Fruit fly (Drosophila melanogaster) whole organism, embryonic: ENCODE measurements around the gene mRpL48.

Experiments used
- Bteb2 ChIP-seq: fragments of 200-800 bp; sonication (Bioruptor generic); optimal IDR thresholded peaks from 2 replicates; lab custom pipeline; 2016; ENCODE audit warnings: missing biosample characterization, missing genetic modification characterization
- CG12104 ChIP-seq: fragments of 200-800 bp; sonication (Bioruptor generic); optimal IDR thresholded peaks from 3 replicates; lab custom pipeline; 2016; ENCODE audit warnings: missing biosample characterization, missing genetic modification characterization
- CG12236 ChIP-seq: fragments of 200-800 bp; sonication (Bioruptor generic); optimal IDR thresholded peaks from 2 replicates; lab custom pipeline; 2016; ENCODE audit warnings: missing biosample characterization, missing genetic modification characterization
- CG12942 ChIP-seq: fragments of 200-800 bp; sonication (Bioruptor generic); optimal IDR thresholded peaks from 3 replicates; lab custom pipeline; 2016; ENCODE audit warnings: missing biosample characterization, missing genetic modification characterization
- CG14667 ChIP-seq: fragments of 200-800 bp; sonication (Bioruptor generic); IDR thresholded peaks from 2 replicates; pipeline ENCODE4 v1.3.6; 2022; ENCODE audit warnings: missing biosample characterization, missing genetic modification characterization
- CG14860 ChIP-seq: fragments of 200-800 bp; sonication (Bioruptor generic); IDR thresholded peaks from 3 replicates; pipeline ENCODE4 v1.3.6; 2022; ENCODE audit warnings: missing biosample characterization, missing genetic modification characterization; ENCODE audit not compliant: partially characterized antibody
- CG15696 ChIP-seq: fragments of 200-800 bp; sonication (Bioruptor generic); optimal IDR thresholded peaks from 2 replicates; lab custom pipeline; 2019; ENCODE audit warnings: missing biosample characterization, mild to moderate bottlenecking, missing genetic modification characterization, moderate library complexity
- CG16813 ChIP-seq: fragments of 200-800 bp; sonication (Bioruptor generic); IDR thresholded peaks from 3 replicates; pipeline ENCODE4 v1.3.6; 2022; ENCODE audit warnings: missing biosample characterization, missing genetic modification characterization; ENCODE audit not compliant: partially characterized antibody
- CG2116 ChIP-seq: fragments of 200-800 bp; sonication (Bioruptor generic); optimal IDR thresholded peaks from 3 replicates; lab custom pipeline; 2018; ENCODE audit warnings: missing biosample characterization, mild to moderate bottlenecking, missing genetic modification characterization
- CG2120 ChIP-seq: fragments of 200-800 bp; sonication (Bioruptor generic); optimal IDR thresholded peaks from 3 replicates; lab custom pipeline; 2016; ENCODE audit warnings: missing biosample characterization, missing genetic modification characterization
- CG3065 ChIP-seq: fragments of 200-800 bp; sonication (Bioruptor generic); optimal IDR thresholded peaks from 2 replicates; lab custom pipeline; 2016; ENCODE audit warnings: missing biosample characterization, missing genetic modification characterization
- CG33213 ChIP-seq: fragments of 200-800 bp; sonication (Bioruptor generic); optimal IDR thresholded peaks from 3 replicates; lab custom pipeline; 2016; ENCODE audit warnings: missing biosample characterization, missing genetic modification characterization
- CG33557 ChIP-seq: fragments of 200-800 bp; sonication (Bioruptor generic); optimal IDR thresholded peaks from 2 replicates; lab custom pipeline; 2019; ENCODE audit warnings: missing biosample characterization, mild to moderate bottlenecking, missing genetic modification characterization, moderate library complexity
- CG34376 ChIP-seq: fragments of 200-800 bp; sonication (Bioruptor generic); optimal IDR thresholded peaks from 2 replicates; lab custom pipeline; 2018; ENCODE audit warnings: missing biosample characterization, mild to moderate bottlenecking, missing genetic modification characterization
- CG4707 ChIP-seq: fragments of 200-800 bp; sonication (Bioruptor generic); optimal IDR thresholded peaks from 2 replicates; lab custom pipeline; 2018; ENCODE audit warnings: missing biosample characterization, mild to moderate bottlenecking, missing genetic modification characterization, moderate library complexity
- CG6254 ChIP-seq: fragments of 200-800 bp; sonication (Bioruptor generic); optimal IDR thresholded peaks from 3 replicates; lab custom pipeline; 2017; ENCODE audit warnings: mild to moderate bottlenecking, missing biosample characterization, missing genetic modification reagents, missing genetic modification characterization
- CG9215 ChIP-seq: fragments of 200-800 bp; sonication (Bioruptor generic); IDR thresholded peaks from 2 replicates; pipeline ENCODE4 v1.3.6; 2022; ENCODE audit warnings: missing biosample characterization, missing genetic modification characterization
- CHES-1-like ChIP-seq: fragments of 200-800 bp; sonication (Bioruptor generic); optimal IDR thresholded peaks from 2 replicates; lab custom pipeline; 2016; ENCODE audit warnings: missing biosample characterization, missing genetic modification characterization
- D ChIP-seq, 2 experiments: fragments of 200-800 bp in 1 of 2; fragments of >200 bp in 1 of 2; sonication (Bioruptor generic) in 1 of 2; optimal IDR thresholded peaks; 2 replicates in 1 of 2; 3 replicates in 1 of 2; lab custom pipeline; 2017; ENCODE audit warnings: mild to moderate bottlenecking in 1 of 2, missing biosample characterization in 1 of 2, missing genetic modification characterization in 1 of 2, missing genetic modification reagents in 1 of 2
- Doc3 ChIP-seq: fragments of 200-800 bp; sonication (Bioruptor generic); IDR thresholded peaks from 3 replicates; pipeline ENCODE4 v1.3.6; 2022; ENCODE audit warnings: missing biosample characterization, missing genetic modification characterization; ENCODE audit not compliant: partially characterized antibody
- ERR ChIP-seq: fragments of 200-800 bp; sonication (Bioruptor generic); optimal IDR thresholded peaks from 2 replicates; lab custom pipeline; 2016; ENCODE audit warnings: missing biosample characterization, missing genetic modification characterization
- HmgD ChIP-seq: fragments of 200-800 bp; sonication (Bioruptor generic); optimal IDR thresholded peaks from 3 replicates; lab custom pipeline; 2016; ENCODE audit warnings: missing biosample characterization, missing genetic modification characterization
- HmgZ ChIP-seq: fragments of 200-800 bp; sonication (Bioruptor generic); optimal IDR thresholded peaks from 2 replicates; lab custom pipeline; 2018; ENCODE audit warnings: missing biosample characterization, mild to moderate bottlenecking, missing genetic modification characterization
- Hr51 ChIP-seq, 2 experiments: fragments of 200-800 bp; sonication (Bioruptor generic); optimal IDR thresholded peaks; 2 replicates in 1 of 2; 3 replicates in 1 of 2; lab custom pipeline; 2016 to 2018; ENCODE audit warnings: missing biosample characterization in 2 of 2, missing genetic modification characterization in 2 of 2, mild to moderate bottlenecking in 1 of 2, moderate library complexity in 1 of 2
- NFAT ChIP-seq: fragments of 200-800 bp; sonication (Bioruptor generic); IDR thresholded peaks from 2 replicates; pipeline ENCODE4 v1.3.6; 2022; ENCODE audit warnings: missing biosample characterization, missing genetic modification characterization
- Oli ChIP-seq: fragments of 200-800 bp; sonication (Bioruptor generic); optimal IDR thresholded peaks from 2 replicates; lab custom pipeline; 2018; ENCODE audit warnings: missing biosample characterization, mild to moderate bottlenecking, missing genetic modification characterization, moderate library complexity
- Ptx1 ChIP-seq: fragments of 200-800 bp; sonication (Bioruptor generic); IDR thresholded peaks from 2 replicates; pipeline ENCODE4 v1.3.6; 2022; ENCODE audit warnings: missing biosample characterization, missing genetic modification characterization
- Stat92E ChIP-seq, 3 experiments: fragments of >200 bp in 2 of 3; fragments of 200-800 bp in 1 of 3; sonication (Bioruptor generic) in 1 of 3; optimal IDR thresholded peaks; 2 replicates each; lab custom pipeline; 2017 to 2019; ENCODE audit warnings: missing biosample characterization in 3 of 3, missing genetic modification characterization in 3 of 3, mild to moderate bottlenecking in 1 of 3, moderate library complexity in 1 of 3
- Taf1 ChIP-seq: fragments of 200-800 bp; sonication (Bioruptor generic); IDR thresholded peaks from 2 replicates; pipeline ENCODE4 v1.3.6; 2022; ENCODE audit warnings: missing biosample characterization, missing genetic modification characterization
- ab ChIP-seq: fragments of 200-800 bp; sonication (Bioruptor generic); optimal IDR thresholded peaks from 2 replicates; lab custom pipeline; 2016; ENCODE audit warnings: missing biosample characterization, missing genetic modification characterization
- ara ChIP-seq: fragments of 200-800 bp; sonication (Bioruptor generic); IDR thresholded peaks from 2 replicates; pipeline ENCODE4 v1.3.6; 2022; ENCODE audit warnings: missing biosample characterization, missing genetic modification characterization
- bigmax ChIP-seq: fragments of 200-800 bp; sonication (Bioruptor generic); optimal IDR thresholded peaks from 2 replicates; lab custom pipeline; 2018; ENCODE audit warnings: missing biosample characterization, mild to moderate bottlenecking, missing genetic modification characterization
- crc ChIP-seq: fragments of 200-800 bp; sonication (Bioruptor generic); optimal IDR thresholded peaks from 2 replicates; lab custom pipeline; 2016; ENCODE audit warnings: missing biosample characterization, missing genetic modification characterization
- cwo ChIP-seq: fragments of 200-800 bp; sonication (Bioruptor generic); optimal IDR thresholded peaks from 3 replicates; lab custom pipeline; 2017; ENCODE audit warnings: missing biosample characterization, missing genetic modification characterization, mild to moderate bottlenecking, moderate library complexity, missing genetic modification reagents
- dmrt99B ChIP-seq: fragments of 200-800 bp; sonication (Bioruptor generic); optimal IDR thresholded peaks from 2 replicates; lab custom pipeline; 2018; ENCODE audit warnings: missing biosample characterization, mild to moderate bottlenecking, missing genetic modification characterization, moderate library complexity
- exex ChIP-seq: fragments of 200-800 bp; sonication (Bioruptor generic); optimal IDR thresholded peaks from 4 replicates; lab custom pipeline; 2018; ENCODE audit warnings: missing biosample characterization, mild to moderate bottlenecking, missing genetic modification characterization, moderate library complexity
- gcm ChIP-seq: fragments of 200-800 bp; sonication (Bioruptor generic); optimal IDR thresholded peaks from 2 replicates; lab custom pipeline; 2019; ENCODE audit warnings: missing biosample characterization, mild to moderate bottlenecking, missing genetic modification characterization, moderate library complexity
- gsb ChIP-seq: fragments of 200-800 bp; sonication (Bioruptor generic); IDR thresholded peaks from 2 replicates; pipeline ENCODE4 v1.3.6; 2022; ENCODE audit warnings: missing biosample characterization, missing genetic modification characterization
- hth ChIP-seq: fragments of >200 bp; optimal IDR thresholded peaks from 2 replicates; lab custom pipeline; 2017; ENCODE audit warnings: inconsistent platforms
- knrl ChIP-seq: fragments of 200-800 bp; sonication (Bioruptor generic); IDR thresholded peaks from 3 replicates; pipeline ENCODE4 v1.3.6; 2022; ENCODE audit warnings: missing biosample characterization, missing genetic modification characterization; ENCODE audit not compliant: partially characterized antibody
- nerfin-2 ChIP-seq: fragments of 200-800 bp; sonication (Bioruptor generic); IDR thresholded peaks from 2 replicates; pipeline ENCODE4 v1.3.6; 2022; ENCODE audit warnings: missing biosample characterization, missing genetic modification characterization; ENCODE audit not compliant: partially characterized antibody
- ranshi ChIP-seq: fragments of 200-800 bp; sonication (Bioruptor generic); IDR thresholded peaks from 2 replicates; pipeline ENCODE4 v1.3.6; 2022; ENCODE audit warnings: missing biosample characterization, missing genetic modification characterization
- sc ChIP-seq, 3 experiments: fragments of >200 bp in 2 of 3; fragments of 200-800 bp in 1 of 3; sonication (Bioruptor generic) in 1 of 3; optimal IDR thresholded peaks; 2 replicates in 2 of 3; 3 replicates in 1 of 3; lab custom pipeline; 2017; ENCODE audit warnings: mild to moderate bottlenecking in 1 of 3, missing biosample characterization in 1 of 3, missing genetic modification characterization in 1 of 3, missing genetic modification reagents in 1 of 3
- shn ChIP-seq: fragments of 200-800 bp; sonication (Bioruptor generic); optimal IDR thresholded peaks from 3 replicates; lab custom pipeline; 2016; ENCODE audit warnings: missing biosample characterization, missing genetic modification characterization
- tgo ChIP-seq: fragments of 200-800 bp; sonication (Bioruptor generic); IDR thresholded peaks from 3 replicates; pipeline ENCODE4 v1.3.6; 2022; ENCODE audit warnings: missing biosample characterization, missing genetic modification characterization
- tio ChIP-seq: fragments of 200-800 bp; sonication (Bioruptor generic); optimal IDR thresholded peaks from 2 replicates; lab custom pipeline; 2017; ENCODE audit warnings: missing biosample characterization, missing genetic modification characterization, inconsistent platforms
- tup ChIP-seq: fragments of 200-800 bp; sonication (Bioruptor generic); optimal IDR thresholded peaks from 2 replicates; lab custom pipeline; 2016; ENCODE audit warnings: missing biosample characterization, mild to moderate bottlenecking, missing genetic modification characterization, moderate library complexity
- zf30C ChIP-seq: fragments of 200-800 bp; sonication (Bioruptor generic); optimal IDR thresholded peaks from 3 replicates; lab custom pipeline; 2018; ENCODE audit warnings: missing biosample characterization, mild to moderate bottlenecking, missing genetic modification characterization

mRpL48 gene

dm6 chr2L:1723135-1723936 lies 13.1 kb downstream of the mRpL48 start (continued):
- TF ChIP-seq Stat92E (GFP tag; optimal IDR thresholded peaks at IDR 0.05; lab: Kevin White, UChicago) (peak in 1 of 3 experiments; percentile 11), Hr51 (GFP tag; optimal IDR thresholded peaks at IDR 0.05; lab: Kevin White, UChicago) (peak in 1 of 2 experiments; percentile 33), cwo (GFP tag; lab: Kevin White, UChicago) (peak; percentile 49), exex (tag; lab: Kevin White, UChicago) (peak; percentile 69), CG16813 (GFP tag; lab: Robert Waterston, UW) (no peak), CG15696 (tag; lab: Kevin White, UChicago) (no peak), knrl (GFP tag; lab: Robert Waterston, UW) (no peak), ERR (GFP tag; lab: Kevin White, UChicago) (no peak), CG6254 (GFP tag; lab: Kevin White, UChicago) (no peak), Oli (no peak), Bteb2 (GFP tag; lab: Kevin White, UChicago) (no peak), ab (GFP tag; lab: Kevin White, UChicago) (no peak), CG4707 (GFP tag; lab: Kevin White, UChicago) (no peak), CG12236 (GFP tag; lab: Kevin White, UChicago) (no peak), tgo (GFP tag; lab: Robert Waterston, UW) (no peak), hth (lab: Kevin White, UChicago) (no peak), nerfin-2 (GFP tag; lab: Robert Waterston, UW) (no peak), CG3065 (GFP tag; lab: Kevin White, UChicago) (no peak), zf30C (no peak), Taf1 (GFP tag; lab: Robert Waterston, UW) (no peak), CG9215 (GFP tag; lab: Robert Waterston, UW) (no peak), CG33557 (GFP tag; lab: Kevin White, UChicago) (no peak), CG12104 (GFP tag; lab: Kevin White, UChicago) (peak; percentile 8), NFAT (GFP tag; lab: Robert Waterston, UW) (no peak), D (optimal IDR thresholded peaks at IDR 0.05; lab: Kevin White, UChicago) (no peak), D (GFP tag; optimal IDR thresholded peaks at IDR 0.05; lab: Kevin White, UChicago) (peak; percentile 10), Doc3 (no peak), gsb (no peak), crc (no peak), CG2120 (GFP tag; lab: Kevin White, UChicago) (peak; percentile 20), tio (GFP tag; lab: Kevin White, UChicago) (no peak), sc (optimal IDR thresholded peaks at IDR 0.05; lab: Kevin White, UChicago) (no peak), sc (GFP tag; optimal IDR thresholded peaks at IDR 0.05; lab: Kevin White, UChicago) (no peak), ara (0 out of 2 replicates have a peak, but pooled peaks have one; percentile 32), Ptx1 (GFP tag; lab: Robert Waterston, UW) (0 out of 2 replicates have a peak, but pooled peaks have one; percentile 13), dmrt99B (tag; lab: Kevin White, UChicago) (no peak), CHES-1-like (no peak), CG34376 (GFP tag; lab: Kevin White, UChicago) (no peak), ranshi (GFP tag; lab: Robert Waterston, UW) (no peak), CG14667 (GFP tag; lab: Robert Waterston, UW) (no peak), gcm (GFP tag; lab: Kevin White, UChicago) (no peak), shn (GFP tag; lab: Kevin White, UChicago) (no peak), HmgD (GFP tag; lab: Kevin White, UChicago) (no peak), HmgZ (tag; lab: Kevin White, UChicago) (no peak), CG12942 (GFP tag; lab: Kevin White, UChicago) (no peak), CG2116 (GFP tag; lab: Kevin White, UChicago) (no peak), CG33213 (no peak), tup (GFP tag; lab: Kevin White, UChicago) (no peak), bigmax (GFP tag; lab: Kevin White, UChicago) (no peak), CG14860 (no peak)
